Worm (Caenorhabditis elegans) whole organism, L2 larva: ENCODE data around the gene T28A11.25.
A peak's percentile ranks its signal among the peaks of the same experiment; 100 is the strongest.

Experiments used
- C34F6.9 ChIP-seq: fragments of 150-350 bp; optimal IDR thresholded peaks from 2 replicates; lab custom pipeline; 2014; ENCODE audit warnings: missing biosample characterization, missing genetic modification characterization
- F13H6.1 ChIP-seq: sonication (generic microtip); optimal IDR thresholded peaks from 2 replicates; lab custom pipeline; 2016; ENCODE audit warnings: missing genetic modification characterization, missing compliant biosample characterization
- alr-1 ChIP-seq: fragments of 150-350 bp; optimal IDR thresholded peaks from 2 replicates; lab custom pipeline; 2014; ENCODE audit warnings: missing biosample characterization, missing genetic modification characterization
- aly-2 ChIP-seq: fragments of 150-350 bp; optimal IDR thresholded peaks from 2 replicates; lab custom pipeline; 2014; ENCODE audit warnings: missing biosample characterization, missing genetic modification characterization
- ama-1 ChIP-seq: fragments of 150-350 bp; optimal IDR thresholded peaks from 2 replicates; lab custom pipeline; 2018; ENCODE audit warnings: inconsistent platforms
- blmp-1 ChIP-seq: sonication (generic microtip); optimal IDR thresholded peaks from 2 replicates; lab custom pipeline; 2017; ENCODE audit warnings: missing genetic modification characterization, mild to moderate bottlenecking, missing compliant biosample characterization, antibody characterized with exemption, moderate library complexity; ENCODE audit not compliant: insufficient read depth
- ceh-16 ChIP-seq: fragments of 150-350 bp; optimal IDR thresholded peaks from 2 replicates; lab custom pipeline; 2014; ENCODE audit warnings: missing biosample characterization, missing genetic modification characterization
- ceh-82 ChIP-seq: fragments of 150-350 bp; optimal IDR thresholded peaks from 2 replicates; lab custom pipeline; 2014; ENCODE audit warnings: missing biosample characterization, missing genetic modification characterization
- dmd-4 ChIP-seq: sonication (generic microtip); optimal IDR thresholded peaks from 2 replicates; lab custom pipeline; 2017; ENCODE audit warnings: missing biosample characterization, missing genetic modification characterization
- elt-1 ChIP-seq: fragments of 150-350 bp; optimal IDR thresholded peaks from 2 replicates; lab custom pipeline; 2014; ENCODE audit warnings: missing biosample characterization, missing genetic modification characterization
- elt-3 ChIP-seq: sonication (generic microtip); optimal IDR thresholded peaks from 2 replicates; lab custom pipeline; 2017; ENCODE audit warnings: missing biosample characterization, missing genetic modification characterization
- fos-1 ChIP-seq: fragments of 150-350 bp; optimal IDR thresholded peaks from 2 replicates; lab custom pipeline; 2014; ENCODE audit warnings: missing biosample characterization, missing genetic modification characterization
- gmeb-1 ChIP-seq: fragments of 150-350 bp; optimal IDR thresholded peaks from 2 replicates; lab custom pipeline; 2014; ENCODE audit warnings: missing biosample characterization, missing genetic modification characterization
- lin-13 ChIP-seq: fragments of 150-350 bp; optimal IDR thresholded peaks from 2 replicates; lab custom pipeline; 2014; ENCODE audit warnings: missing biosample characterization, missing genetic modification reagents, missing genetic modification characterization
- lin-39 ChIP-seq: fragments of 150-350 bp; optimal IDR thresholded peaks from 2 replicates; lab custom pipeline; 2014; ENCODE audit warnings: missing biosample characterization, missing genetic modification reagents, missing genetic modification characterization
- lsy-2 ChIP-seq, 2 experiments: fragments of 150-350 bp in 1 of 2; sonication (generic microtip) in 1 of 2; optimal IDR thresholded peaks; 2 replicates each; lab custom pipeline; 2014 to 2017; ENCODE audit warnings: missing biosample characterization in 2 of 2, missing genetic modification characterization in 2 of 2
- mab-5 ChIP-seq: fragments of 150-350 bp; optimal IDR thresholded peaks from 2 replicates; lab custom pipeline; 2014; ENCODE audit warnings: missing biosample characterization, missing genetic modification characterization
- mbf-1 ChIP-seq: sonication (generic microtip); optimal IDR thresholded peaks from 2 replicates; lab custom pipeline; 2017; ENCODE audit warnings: missing biosample characterization, missing genetic modification characterization
- mdl-1 ChIP-seq, 2 experiments: fragments of 150-350 bp in 1 of 2; sonication (generic microtip) in 1 of 2; optimal IDR thresholded peaks; 2 replicates each; lab custom pipeline; 2017; ENCODE audit warnings: missing biosample characterization in 2 of 2, missing genetic modification characterization in 2 of 2
- nhr-11 ChIP-seq: fragments of 150-350 bp; optimal IDR thresholded peaks from 2 replicates; lab custom pipeline; 2014; ENCODE audit warnings: missing biosample characterization, missing genetic modification characterization
- nhr-23 ChIP-seq: fragments of 150-350 bp; optimal IDR thresholded peaks from 2 replicates; lab custom pipeline; 2014; ENCODE audit warnings: missing biosample characterization, missing genetic modification reagents, missing genetic modification characterization
- nhr-237 ChIP-seq: fragments of 150-350 bp; optimal IDR thresholded peaks from 2 replicates; lab custom pipeline; 2014; ENCODE audit warnings: missing biosample characterization, missing genetic modification characterization
- nhr-25 ChIP-seq: fragments of 150-350 bp; sonication (generic microtip); optimal IDR thresholded peaks from 3 replicates; lab custom pipeline; 2014; ENCODE audit warnings: missing biosample characterization, missing genetic modification characterization
- peb-1 ChIP-seq: fragments of 150-350 bp; optimal IDR thresholded peaks from 2 replicates; lab custom pipeline; 2014; ENCODE audit warnings: missing biosample characterization, missing genetic modification characterization
- sem-4 ChIP-seq: fragments of 150-350 bp; optimal IDR thresholded peaks from 2 replicates; lab custom pipeline; 2014; ENCODE audit warnings: missing biosample characterization, missing genetic modification reagents, missing genetic modification characterization
- sma-3 ChIP-seq: sonication (generic microtip); optimal IDR thresholded peaks from 2 replicates; lab custom pipeline; 2016; ENCODE audit warnings: missing genetic modification reagents, missing genetic modification characterization, missing compliant biosample characterization
- sma-9 ChIP-seq, 2 experiments: fragments of 150-350 bp in 1 of 2; sonication (generic microtip) in 1 of 2; optimal IDR thresholded peaks; 2 replicates each; lab custom pipeline; 2014 to 2016; ENCODE audit warnings: missing genetic modification characterization in 2 of 2, mild to moderate bottlenecking in 1 of 2, missing biosample characterization in 1 of 2, missing compliant biosample characterization in 1 of 2, missing genetic modification reagents in 1 of 2, moderate library complexity in 1 of 2
- snpc-4 ChIP-seq: fragments of 150-350 bp; optimal IDR thresholded peaks from 2 replicates; lab custom pipeline; 2014; ENCODE audit warnings: missing biosample characterization, missing genetic modification characterization
- unc-39 ChIP-seq: fragments of 150-350 bp; optimal IDR thresholded peaks from 2 replicates; lab custom pipeline; 2014; ENCODE audit warnings: missing biosample characterization, missing genetic modification characterization
- unc-55 ChIP-seq: fragments of 150-350 bp; sonication (generic microtip); optimal IDR thresholded peaks from 3 replicates; lab custom pipeline; 2014; ENCODE audit warnings: missing biosample characterization, missing genetic modification reagents, missing genetic modification characterization
- unc-62 ChIP-seq: fragments of 150-350 bp; optimal IDR thresholded peaks from 2 replicates; lab custom pipeline; 2014; ENCODE audit warnings: missing biosample characterization, missing genetic modification reagents, missing genetic modification characterization
- zag-1 ChIP-seq: fragments of 150-350 bp; optimal IDR thresholded peaks from 2 replicates; lab custom pipeline; 2014; ENCODE audit warnings: missing biosample characterization, missing genetic modification characterization
- ztf-4 ChIP-seq: fragments of 150-350 bp; optimal IDR thresholded peaks from 2 replicates; lab custom pipeline; 2014; ENCODE audit warnings: missing biosample characterization, missing genetic modification characterization

Gene T28A11.25

ce11 chrV:3259168-3259622, 22.4 kb upstream of the T28A11.25 start, which contains the start of gene T28A11.16:
Gene T28A11.16 (minus strand): TSS chrV:3259218.
- TF ChIP-seq nhr-25 (tag; lab: Kevin White, UChicago) (no peak), snpc-4 (tag; lab: Kevin White, UChicago) (no peak), lin-13 (GFP tag; lab: Kevin White, UChicago) (no peak), unc-39 (tag; lab: Kevin White, UChicago) (no peak), F13H6.1 (peak; percentile 30), ceh-16 (no peak), aly-2 (no peak), ceh-82 (tag; lab: Kevin White, UChicago) (no peak), unc-55 (GFP tag; lab: Kevin White, UChicago) (no peak), fos-1 (no peak), sma-9 (GFP tag; optimal IDR thresholded peaks at IDR 0.05; lab: Kevin White, UChicago) (peak; percentile 88), sma-9 (tag; optimal IDR thresholded peaks at IDR 0.05; lab: Kevin White, UChicago) (no peak)

- TF ChIP-seq mab-5 (tag; lab: Kevin White, UChicago) (no peak), sma-3 (no peak), gmeb-1 (tag; lab: Kevin White, UChicago) (no peak), nhr-11 (tag; lab: Kevin White, UChicago) (no peak), ama-1 (no peak), nhr-237 (tag; lab: Kevin White, UChicago) (no peak), alr-1 (tag; lab: Kevin White, UChicago) (no peak), elt-1 (no peak), nhr-23 (tag; lab: Kevin White, UChicago) (no peak), F13H6.1 (no peak)
Measured at ce11 chrV:3260075-3260474, 21.5 kb upstream of the T28A11.25 start, which contains the start of gene srbc-5. Gene srbc-5 (plus strand): TSS chrV:3260375.

ce11 chrV:3266189-3266588, 15.4 kb upstream of the T28A11.25 start, which contains the start of gene T28A11.17:
Gene T28A11.17 (minus strand): TSS chrV:3266289.
- TF ChIP-seq lin-39 (no peak), mab-5 (tag; lab: Kevin White, UChicago) (no peak), ama-1 (no peak), mbf-1 (no peak), dmd-4 (tag; lab: Kevin White, UChicago) (no peak), lsy-2 (tag; optimal IDR thresholded peaks at IDR 0.05; lab: Kevin White, UChicago) (no peak), elt-1 (no peak), C34F6.9 (tag; lab: Kevin White, UChicago) (no peak), unc-62 (GFP tag; lab: Kevin White, UChicago) (no peak)
- TF ChIP-seq, all 48 proteins: peak for 0

ce11 chrV:3267950-3268349, 13.7 kb upstream of the T28A11.25 start, which contains the start of gene T28A11.18:
Gene T28A11.18 (minus strand): TSS chrV:3268050.
- TF ChIP-seq fos-1 (no peak), unc-55 (GFP tag; lab: Kevin White, UChicago) (no peak), nhr-25 (tag; lab: Kevin White, UChicago) (no peak), blmp-1 (tag; lab: Kevin White, UChicago) (no peak), unc-39 (tag; lab: Kevin White, UChicago) (no peak), sem-4 (no peak), mab-5 (tag; lab: Kevin White, UChicago) (no peak), C34F6.9 (tag; lab: Kevin White, UChicago) (no peak), ztf-4 (no peak), nhr-11 (tag; lab: Kevin White, UChicago) (no peak), mdl-1 (tag; optimal IDR thresholded peaks at IDR 0.05; lab: Kevin White, UChicago) (no peak), elt-3 (tag; lab: Kevin White, UChicago) (no peak), ama-1 (no peak), nhr-237 (tag; lab: Kevin White, UChicago) (no peak), mbf-1 (no peak), zag-1 (tag; lab: Kevin White, UChicago) (no peak), elt-1 (no peak)

ce11 chrV:3269407-3269806, 12.2 kb upstream of the T28A11.25 start, which contains the start of gene T28A11.19:
Gene T28A11.19 (minus strand): TSS chrV:3269514.
- peak; percentile 33 for TF ChIP-seq sma-9 (GFP tag; optimal IDR thresholded peaks at IDR 0.05; lab: Kevin White, UChicago)
- no peak for TF ChIP-seq sma-9 (tag; optimal IDR thresholded peaks at IDR 0.05; lab: Kevin White, UChicago)
- no peak for TF ChIP-seq nhr-11 (tag; lab: Kevin White, UChicago)
- no peak for TF ChIP-seq peb-1 (tag; lab: Kevin White, UChicago)
- no peak for TF ChIP-seq ceh-16
